Worm (Caenorhabditis elegans) whole organism, L1 larva: ENCODE results near the gene dyci-1.

Experiments
- ama-1 ChIP-seq: fragments of 150-350 bp; optimal IDR thresholded peaks from 2 replicates; lab custom pipeline; 2014
- fkh-10 ChIP-seq: sonication (generic microtip); optimal IDR thresholded peaks from 2 replicates; lab custom pipeline; 2017; ENCODE audit warnings: missing biosample characterization, missing genetic modification reagents, missing genetic modification characterization
- jun-1 ChIP-seq: fragments of 150-350 bp; optimal IDR thresholded peaks from 2 replicates; lab custom pipeline; 2014; ENCODE audit warnings: missing biosample characterization, missing genetic modification reagents, missing genetic modification characterization
- lin-13 ChIP-seq: fragments of 150-350 bp; optimal IDR thresholded peaks from 2 replicates; lab custom pipeline; 2014; ENCODE audit warnings: missing biosample characterization, missing genetic modification reagents, missing genetic modification characterization
- skn-1 ChIP-seq: fragments of 150-350 bp; optimal IDR thresholded peaks from 2 replicates; lab custom pipeline; 2014; ENCODE audit warnings: missing biosample characterization, missing genetic modification characterization
- sptf-1 ChIP-seq: fragments of 150-350 bp; optimal IDR thresholded peaks from 2 replicates; lab custom pipeline; 2014; ENCODE audit warnings: missing biosample characterization, missing genetic modification characterization
- xbp-1 ChIP-seq: sonication (generic microtip); optimal IDR thresholded peaks from 2 replicates; lab custom pipeline; 2016; ENCODE audit warnings: missing genetic modification characterization, missing compliant biosample characterization

DNA sequence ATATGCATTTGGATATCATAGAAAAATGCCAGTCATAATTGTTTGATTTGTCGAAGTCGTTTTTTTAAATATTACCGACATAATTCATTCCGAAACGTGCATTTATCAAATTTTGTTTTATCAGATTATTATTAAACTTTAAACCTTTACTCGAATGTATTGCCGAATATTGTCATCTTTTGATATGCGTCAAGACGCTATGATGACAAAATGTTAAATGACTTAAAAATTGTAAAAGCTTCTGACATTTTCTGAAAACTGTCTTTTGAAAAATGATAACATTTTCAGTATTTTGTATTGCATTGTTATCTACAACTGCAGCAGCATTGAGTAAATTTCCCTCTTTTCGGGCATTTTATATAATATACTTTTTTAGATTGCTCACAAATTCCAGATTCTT lies 39.5 kb upstream of the dyci-1 start, which contains the start of gene H20E11.3:
- no peak for TF ChIP-seq ama-1 (lab: Kevin White, UChicago)
- no peak for TF ChIP-seq sptf-1 (tag; lab: Kevin White, UChicago)
- TF ChIP-seq skn-1 = no peak
- TF ChIP-seq fkh-10 (GFP tag; lab: Kevin White, UChicago) = no peak
- TF ChIP-seq jun-1 (tag; lab: Kevin White, UChicago) = no peak
- TF ChIP-seq lin-13 (GFP tag; lab: Kevin White, UChicago) = no peak
- TF ChIP-seq xbp-1 (tag; lab: Kevin White, UChicago) = no peak
